Worm (Caenorhabditis elegans): ENCODE measurements around the gene syx-6.

DNA sequence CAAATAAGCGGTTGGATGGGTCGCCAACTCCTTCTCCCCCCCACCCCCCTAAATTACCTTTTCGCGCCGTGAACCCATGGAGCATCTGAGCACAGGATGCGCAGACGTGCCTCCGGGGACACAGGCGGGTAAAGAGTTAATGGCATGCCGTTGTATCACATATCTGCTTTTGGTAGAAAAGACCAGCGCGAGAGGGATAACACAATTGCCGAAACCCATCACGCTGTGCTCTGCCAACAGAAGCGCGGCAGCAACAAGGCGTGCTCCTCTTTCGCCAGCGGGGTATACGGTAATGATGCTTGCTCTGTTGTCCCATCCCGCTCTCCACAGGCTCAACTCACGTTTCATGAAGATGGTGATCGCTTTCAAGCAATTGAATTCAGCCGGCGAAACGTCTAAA, 33.0 kb downstream of the syx-6 start:
- TF ChIP-seq nhr-237 (tag; optimal IDR thresholded peaks at IDR 0.05) = no peak
- TF ChIP-seq ceh-83 (GFP tag; optimal IDR thresholded peaks at IDR 0.05) = no peak
- no peak for TF ChIP-seq pha-4 (tag; optimal IDR thresholded peaks at IDR 0.05)
- no peak for TF ChIP-seq nhr-28 (tag; optimal IDR thresholded peaks at IDR 0.05)
- no peak for TF ChIP-seq snpc-4 (tag; optimal IDR thresholded peaks at IDR 0.05)
- no peak for TF ChIP-seq drap-1 (GFP tag; optimal IDR thresholded peaks at IDR 0.05)
- TF ChIP-seq ztf-11 (tag; optimal IDR thresholded peaks at IDR 0.05) = no peak
- no peak for TF ChIP-seq unc-62 (GFP tag; optimal IDR thresholded peaks at IDR 0.05)
- no peak for TF ChIP-seq mls-2 (tag; optimal IDR thresholded peaks at IDR 0.05)
- no peak for TF ChIP-seq unc-120 (tag; optimal IDR thresholded peaks at IDR 0.05; ENCODE audit: poor library complexity, severe bottlenecking)
